Fruit fly (Drosophila melanogaster): ENCODE data around the gene PH4alphaNE1.

The PH4alphaNE1 gene

DNA sequence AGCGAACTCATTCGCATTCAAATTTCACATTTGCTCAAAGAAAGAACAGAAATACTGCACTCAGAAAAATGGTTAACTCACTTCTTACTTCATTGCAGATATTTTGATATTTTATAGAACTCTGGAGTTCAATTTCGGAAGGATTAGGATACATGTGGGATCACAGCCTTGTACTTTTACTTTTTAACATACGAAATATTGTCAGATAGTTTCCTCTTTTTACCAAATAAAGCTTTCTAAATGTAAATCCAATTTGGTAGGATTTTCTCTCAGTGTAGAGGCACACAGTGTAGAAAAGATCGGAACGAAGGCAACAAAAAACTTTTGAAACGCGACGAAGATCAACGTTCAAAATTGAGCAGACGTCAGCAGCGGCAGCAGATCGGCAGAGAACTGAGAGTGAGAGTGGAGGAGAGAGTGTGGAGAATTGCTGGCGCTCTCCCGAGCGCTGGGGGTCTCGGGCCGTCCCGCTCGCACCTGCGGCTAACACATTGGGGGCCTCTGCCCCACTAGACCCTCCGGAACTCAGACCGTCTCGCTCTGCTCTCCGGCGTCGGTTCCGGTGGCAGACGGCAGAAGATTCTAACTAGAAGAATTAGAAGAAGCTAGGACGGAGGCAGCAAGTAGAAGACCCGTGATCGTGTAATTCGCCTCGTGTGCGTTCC lies 32.0 kb upstream of the PH4alphaNE1 start, which contains the start of gene tmod (continued):
- no peak for TF ChIP-seq Bdp1 (GFP tag; optimal IDR thresholded peaks at IDR 0.05)
- TF ChIP-seq knrl (GFP tag; IDR thresholded peaks at IDR 0.05; ENCODE audit: partially characterized antibody): no peak
- peak; percentile 10; the same call in 1 of the 2 replicates for TF ChIP-seq HLH3B (GFP tag; IDR thresholded peaks at IDR 0.05)
- no peak for TF ChIP-seq YL-1 (GFP tag; optimal IDR thresholded peaks at IDR 0.05)
- TF ChIP-seq Xrp1 (GFP tag; IDR thresholded peaks at IDR 0.05): peak; percentile 29; the same call in 1 of the 2 replicates
- TF ChIP-seq CG14667 (GFP tag; IDR thresholded peaks at IDR 0.05): no peak
- TF ChIP-seq Gug (GFP tag; IDR thresholded peaks at IDR 0.05): no peak
- 0 out of 2 replicates have a peak, but pooled peaks have one; percentile 39 for TF ChIP-seq H2.0 (GFP tag; IDR thresholded peaks at IDR 0.05)
- TF ChIP-seq nmo (GFP tag; optimal IDR thresholded peaks at IDR 0.05): peak; percentile 72
- TF ChIP-seq CG6654 (GFP tag; optimal IDR thresholded peaks at IDR 0.05): peak; percentile 33
- TF ChIP-seq Dfd (GFP tag; optimal IDR thresholded peaks at IDR 0.05): no peak
- TF ChIP-seq CG31224 (GFP tag; IDR thresholded peaks at IDR 0.05): no peak
- no peak for TF ChIP-seq fd102C (GFP tag; optimal IDR thresholded peaks at IDR 0.05)
- TF ChIP-seq dm (GFP tag; optimal IDR thresholded peaks at IDR 0.05): no peak
- no peak for TF ChIP-seq fd3F (GFP tag; optimal IDR thresholded peaks at IDR 0.05)
- TF ChIP-seq CG8944 (GFP tag; optimal IDR thresholded peaks at IDR 0.05): peak; percentile 41
- no peak for TF ChIP-seq chn (GFP tag; optimal IDR thresholded peaks at IDR 0.05)
- TF ChIP-seq trem (tag; optimal IDR thresholded peaks at IDR 0.05): peak; percentile 59
- TF ChIP-seq CG1792 (GFP tag; optimal IDR thresholded peaks at IDR 0.05): no peak
- no peak for TF ChIP-seq CG2202 (tag; optimal IDR thresholded peaks at IDR 0.05)
- no peak for TF ChIP-seq peb (GFP tag; IDR thresholded peaks at IDR 0.05)
- no peak for TF ChIP-seq hb (GFP tag; IDR thresholded peaks at IDR 0.05; ENCODE audit: partially characterized antibody)
- TF ChIP-seq Ravus (GFP tag; IDR thresholded peaks at IDR 0.05): no peak; the same call in 1 of the 2 replicates
- TF ChIP-seq jing (GFP tag; optimal IDR thresholded peaks at IDR 0.05): no peak
- peak; percentile 45 for TF ChIP-seq ATbp (GFP tag; optimal IDR thresholded peaks at IDR 0.05)
- no peak for TF ChIP-seq disco-r (GFP tag; optimal IDR thresholded peaks at IDR 0.05)
- TF ChIP-seq CG8290 (GFP tag; optimal IDR thresholded peaks at IDR 0.05): no peak
- TF ChIP-seq CG8290 (tag; optimal IDR thresholded peaks at IDR 0.05): peak in 1 of 2 experiments; percentile 38
- TF ChIP-seq Spps (tag; optimal IDR thresholded peaks at IDR 0.05): peak; percentile 35
- TF ChIP-seq CG4707 (GFP tag; optimal IDR thresholded peaks at IDR 0.05): no peak
- no peak for TF ChIP-seq Neu2 (GFP tag; optimal IDR thresholded peaks at IDR 0.05; ENCODE audit: borderline replicate concordance)
- peak; percentile 25 for TF ChIP-seq CG10654 (GFP tag; optimal IDR thresholded peaks at IDR 0.05)
- TF ChIP-seq CG12391 (tag; optimal IDR thresholded peaks at IDR 0.05): peak; percentile 62
- no peak for TF ChIP-seq CG12104 (GFP tag; optimal IDR thresholded peaks at IDR 0.05)
- no peak for TF ChIP-seq CG11696 (GFP tag; IDR thresholded peaks at IDR 0.05)
- no peak for TF ChIP-seq Hr78 (GFP tag; optimal IDR thresholded peaks at IDR 0.05)
- TF ChIP-seq B-H2 (GFP tag; optimal IDR thresholded peaks at IDR 0.05): peak; percentile 19
- TF ChIP-seq CG14050 (GFP tag; IDR thresholded peaks at IDR 0.05): no peak
- peak; percentile 6 for TF ChIP-seq fd64A (GFP tag; optimal IDR thresholded peaks at IDR 0.05)
- TF ChIP-seq CG17186 (GFP tag; optimal IDR thresholded peaks at IDR 0.05): no peak
- TF ChIP-seq CG10321 (GFP tag; IDR thresholded peaks at IDR 0.05): peak; percentile 95
- no peak for TF ChIP-seq rib (GFP tag; IDR thresholded peaks at IDR 0.05)
- peak; percentile 17 for TF ChIP-seq kni (GFP tag; optimal IDR thresholded peaks at IDR 0.05)
- no peak for TF ChIP-seq Oaz (GFP tag; IDR thresholded peaks at IDR 0.05)
- TF ChIP-seq pfk (GFP tag; optimal IDR thresholded peaks at IDR 0.05): no peak
- TF ChIP-seq dati (GFP tag; IDR thresholded peaks at IDR 0.05): no peak; the same call in 1 of the 2 replicates
- no peak for TF ChIP-seq Gsc (GFP tag; IDR thresholded peaks at IDR 0.05)
- TF ChIP-seq gem (tag; optimal IDR thresholded peaks at IDR 0.05): peak; percentile 80
- peak; percentile 50 for TF ChIP-seq CG8478 (optimal IDR thresholded peaks at IDR 0.05)
- TF ChIP-seq D (optimal IDR thresholded peaks at IDR 0.05): no peak
- TF ChIP-seq D (GFP tag; optimal IDR thresholded peaks at IDR 0.05): peak; percentile 38
